Fruit fly (Drosophila melanogaster) whole organism, embryonic: ENCODE measurements around the gene Bcs1.

Experiments used
- B-H2 ChIP-seq: fragments of 200-800 bp; sonication (Bioruptor generic); optimal IDR thresholded peaks from 2 replicates; lab custom pipeline; 2018; ENCODE audit warnings: missing biosample characterization, mild to moderate bottlenecking, missing genetic modification characterization
- BEAF-32 ChIP-seq: fragments of 200-800 bp; sonication (Bioruptor generic); optimal IDR thresholded peaks from 3 replicates; lab custom pipeline; 2017; ENCODE audit warnings: missing biosample characterization, missing genetic modification characterization, mild to moderate bottlenecking, moderate library complexity, missing genetic modification reagents
- CG10147 ChIP-seq: fragments of 200-800 bp; sonication (Bioruptor generic); optimal IDR thresholded peaks from 2 replicates; lab custom pipeline; 2019; ENCODE audit warnings: missing biosample characterization, mild to moderate bottlenecking, missing genetic modification characterization, moderate library complexity
- CG10321 ChIP-seq: fragments of 200-800 bp; sonication (Bioruptor generic); IDR thresholded peaks from 2 replicates; pipeline ENCODE4 v1.3.6; 2022; ENCODE audit warnings: missing biosample characterization, missing genetic modification characterization
- CG13287 ChIP-seq: fragments of 200-800 bp; sonication (Bioruptor generic); IDR thresholded peaks from 2 replicates; pipeline ENCODE4 v1.3.6; 2022; ENCODE audit warnings: missing biosample characterization, missing genetic modification characterization; ENCODE audit not compliant: partially characterized antibody
- CG13894 ChIP-seq: fragments of 200-800 bp; sonication (Bioruptor generic); optimal IDR thresholded peaks from 3 replicates; lab custom pipeline; 2018; ENCODE audit warnings: missing biosample characterization, mild to moderate bottlenecking, missing genetic modification characterization, moderate library complexity
- CG14014 ChIP-seq: fragments of 200-800 bp; sonication (Bioruptor generic); IDR thresholded peaks from 2 replicates; pipeline ENCODE4 v1.3.6; 2022; ENCODE audit warnings: missing biosample characterization, missing genetic modification characterization
- CG15696 ChIP-seq: fragments of 200-800 bp; sonication (Bioruptor generic); optimal IDR thresholded peaks from 2 replicates; lab custom pipeline; 2019; ENCODE audit warnings: missing biosample characterization, mild to moderate bottlenecking, missing genetic modification characterization, moderate library complexity
- CG1603 ChIP-seq: fragments of 200-800 bp; sonication (Bioruptor generic); optimal IDR thresholded peaks from 2 replicates; lab custom pipeline; 2019; ENCODE audit warnings: missing biosample characterization, mild to moderate bottlenecking, missing genetic modification characterization, moderate library complexity
- CG18764 ChIP-seq: fragments of 200-800 bp; sonication (Bioruptor generic); optimal IDR thresholded peaks from 3 replicates; lab custom pipeline; 2016; ENCODE audit warnings: missing biosample characterization, missing genetic modification characterization
- CG2120 ChIP-seq: fragments of 200-800 bp; sonication (Bioruptor generic); optimal IDR thresholded peaks from 3 replicates; lab custom pipeline; 2016; ENCODE audit warnings: missing biosample characterization, missing genetic modification characterization
- CG34224 ChIP-seq: fragments of 200-800 bp; sonication (Bioruptor generic); IDR thresholded peaks from 3 replicates; pipeline ENCODE4 v1.3.6; 2022; ENCODE audit warnings: missing biosample characterization, missing genetic modification characterization; ENCODE audit not compliant: partially characterized antibody
- CG34376 ChIP-seq: fragments of 200-800 bp; sonication (Bioruptor generic); optimal IDR thresholded peaks from 2 replicates; lab custom pipeline; 2018; ENCODE audit warnings: missing biosample characterization, mild to moderate bottlenecking, missing genetic modification characterization
- CG6175 ChIP-seq: fragments of 200-800 bp; sonication (Bioruptor generic); IDR thresholded peaks from 3 replicates; pipeline ENCODE4 v1.3.6; 2022; ENCODE audit warnings: missing biosample characterization, missing genetic modification characterization
- CG6791 ChIP-seq: fragments of 200-800 bp; sonication (Bioruptor generic); IDR thresholded peaks from 3 replicates; pipeline ENCODE4 v1.3.6; 2022; ENCODE audit warnings: missing biosample characterization, missing genetic modification characterization; ENCODE audit not compliant: partially characterized antibody
- CHES-1-like ChIP-seq: fragments of 200-800 bp; sonication (Bioruptor generic); optimal IDR thresholded peaks from 2 replicates; lab custom pipeline; 2016; ENCODE audit warnings: missing biosample characterization, missing genetic modification characterization
- CkIIα-i1 ChIP-seq: fragments of 200-800 bp; sonication (Bioruptor generic); IDR thresholded peaks from 2 replicates; pipeline ENCODE4 v1.3.6; 2022; ENCODE audit warnings: missing biosample characterization, missing genetic modification characterization
- Dbx ChIP-seq: fragments of 200-800 bp; sonication (Bioruptor generic); IDR thresholded peaks from 3 replicates; pipeline ENCODE4 v1.3.6; 2022; ENCODE audit warnings: missing biosample characterization, missing genetic modification characterization
- Dp ChIP-seq: fragments of 200-800 bp; sonication (Bioruptor generic); optimal IDR thresholded peaks from 2 replicates; lab custom pipeline; 2018; ENCODE audit warnings: missing biosample characterization, mild to moderate bottlenecking, missing genetic modification characterization, moderate library complexity
- E2f2 ChIP-seq: fragments of 200-800 bp; sonication (Bioruptor generic); IDR thresholded peaks from 2 replicates; pipeline ENCODE4 v1.3.6; 2022; ENCODE audit warnings: missing biosample characterization, missing genetic modification characterization
- GATAe ChIP-seq: fragments of 200-800 bp; sonication (Bioruptor generic); conservative IDR thresholded peaks from 2 replicates; pipeline ENCODE4 v1.3.6; 2022; ENCODE audit warnings: missing biosample characterization, missing genetic modification characterization
- Hmx ChIP-seq: fragments of 200-800 bp; sonication (Bioruptor generic); optimal IDR thresholded peaks from 2 replicates; lab custom pipeline; 2016; ENCODE audit warnings: missing biosample characterization, missing genetic modification characterization
- Med ChIP-seq: fragments of 200-800 bp; sonication (Bioruptor generic); peaks from one replicate; lab custom pipeline; 2016; ENCODE audit warnings: missing biosample characterization, missing genetic modification characterization, mild to moderate bottlenecking, inconsistent platforms, moderate library complexity
- Meics ChIP-seq: fragments of 200-800 bp; sonication (Bioruptor generic); optimal IDR thresholded peaks from 2 replicates; lab custom pipeline; 2017; ENCODE audit warnings: missing biosample characterization, mild to moderate bottlenecking, missing genetic modification characterization
- Myb ChIP-seq: fragments of 200-800 bp; sonication (Bioruptor generic); optimal IDR thresholded peaks from 2 replicates; lab custom pipeline; 2016; ENCODE audit warnings: missing biosample characterization, missing genetic modification characterization
- Pdp1 ChIP-seq, 2 experiments: fragments of 200-800 bp; sonication (Bioruptor generic); optimal IDR thresholded peaks; 3 replicates each; lab custom pipeline; 2016; ENCODE audit warnings: missing biosample characterization in 2 of 2, missing genetic modification characterization in 2 of 2, mild to moderate bottlenecking in 1 of 2, moderate library complexity in 1 of 2
- Sin3A ChIP-seq: fragments of >200 bp; optimal IDR thresholded peaks from 2 replicates; lab custom pipeline; 2018
- Six4 ChIP-seq: fragments of 200-800 bp; sonication (Bioruptor generic); optimal IDR thresholded peaks from 2 replicates; lab custom pipeline; 2016; ENCODE audit warnings: missing biosample characterization, missing genetic modification characterization
- Ssrp ChIP-seq: fragments of 200-800 bp; sonication (Bioruptor generic); optimal IDR thresholded peaks from 2 replicates; lab custom pipeline; 2018; ENCODE audit warnings: missing biosample characterization, mild to moderate bottlenecking, missing genetic modification characterization, moderate library complexity
- Stat92E ChIP-seq, 3 experiments: fragments of >200 bp in 2 of 3; fragments of 200-800 bp in 1 of 3; sonication (Bioruptor generic) in 1 of 3; optimal IDR thresholded peaks; 2 replicates each; lab custom pipeline; 2017 to 2019; ENCODE audit warnings: missing biosample characterization in 3 of 3, missing genetic modification characterization in 3 of 3, mild to moderate bottlenecking in 1 of 3, moderate library complexity in 1 of 3
- bowl ChIP-seq: fragments of 200-800 bp; sonication (Bioruptor generic); IDR thresholded peaks from 2 replicates; pipeline ENCODE4 v1.3.6; 2022; ENCODE audit warnings: missing biosample characterization, missing genetic modification characterization
- chinmo ChIP-seq: fragments of 200-800 bp; sonication (Bioruptor generic); IDR thresholded peaks from 4 replicates; pipeline ENCODE4 v1.3.6; 2022; ENCODE audit warnings: missing biosample characterization, missing genetic modification characterization; ENCODE audit not compliant: partially characterized antibody
- corto ChIP-seq: fragments of 200-800 bp; sonication (Bioruptor generic); optimal IDR thresholded peaks from 2 replicates; lab custom pipeline; 2016; ENCODE audit warnings: missing biosample characterization, mild to moderate bottlenecking, missing genetic modification characterization, moderate library complexity
- danr ChIP-seq: fragments of 200-800 bp; sonication (Bioruptor generic); IDR thresholded peaks from 2 replicates; pipeline ENCODE4 v1.3.6; 2022; ENCODE audit warnings: missing biosample characterization, missing genetic modification characterization
- esg ChIP-seq: fragments of 200-800 bp; sonication (Bioruptor generic); conservative IDR thresholded peaks from 2 replicates; pipeline ENCODE4 v1.3.6; 2022; ENCODE audit warnings: missing biosample characterization, missing genetic modification characterization
- hb ChIP-seq: fragments of 200-800 bp; sonication (Bioruptor generic); IDR thresholded peaks from 3 replicates; pipeline ENCODE4 v1.3.6; 2022; ENCODE audit warnings: missing biosample characterization, missing genetic modification characterization; ENCODE audit not compliant: partially characterized antibody
- hbn ChIP-seq: fragments of 200-800 bp; sonication (Bioruptor generic); IDR thresholded peaks from 2 replicates; pipeline ENCODE4 v1.3.6; 2022; ENCODE audit warnings: missing biosample characterization, missing genetic modification characterization; ENCODE audit not compliant: partially characterized antibody
- jigr1 ChIP-seq: fragments of 200-800 bp; sonication (Bioruptor generic); IDR thresholded peaks from 3 replicates; pipeline ENCODE4 v1.3.6; 2022; ENCODE audit warnings: missing biosample characterization, missing genetic modification characterization
- lilli ChIP-seq: fragments of 200-800 bp; sonication (Bioruptor generic); optimal IDR thresholded peaks from 3 replicates; lab custom pipeline; 2016; ENCODE audit warnings: missing biosample characterization, missing genetic modification characterization
- nerfin-1 ChIP-seq: fragments of 200-800 bp; sonication (Bioruptor generic); optimal IDR thresholded peaks from 3 replicates; lab custom pipeline; 2019; ENCODE audit warnings: missing biosample characterization, mild to moderate bottlenecking, missing genetic modification characterization, moderate library complexity
- nerfin-2 ChIP-seq: fragments of 200-800 bp; sonication (Bioruptor generic); IDR thresholded peaks from 2 replicates; pipeline ENCODE4 v1.3.6; 2022; ENCODE audit warnings: missing biosample characterization, missing genetic modification characterization; ENCODE audit not compliant: partially characterized antibody
- nmo ChIP-seq: fragments of 200-800 bp; sonication (Bioruptor generic); optimal IDR thresholded peaks from 2 replicates; lab custom pipeline; 2018; ENCODE audit warnings: missing biosample characterization, mild to moderate bottlenecking, missing genetic modification characterization, moderate library complexity
- pan ChIP-seq, 4 experiments: fragments of >200 bp in 3 of 4; fragments of 200-800 bp in 1 of 4; sonication (Bioruptor generic) in 1 of 4; optimal IDR thresholded peaks in 3 of 4; IDR thresholded peaks in 1 of 4; 2 replicates each; pipeline versions ENCODE4 v1.3.6 to Lab custom; 2017 to 2022; ENCODE audit warnings: missing biosample characterization in 2 of 4, missing genetic modification characterization in 2 of 4, mixed read lengths in 1 of 4
- pzg ChIP-seq: fragments of 200-800 bp; sonication (Bioruptor generic); optimal IDR thresholded peaks from 3 replicates; lab custom pipeline; 2018; ENCODE audit warnings: missing biosample characterization, mild to moderate bottlenecking, missing genetic modification characterization, moderate library complexity
- row ChIP-seq: fragments of 200-800 bp; sonication (Bioruptor generic); IDR thresholded peaks from 3 replicates; pipeline ENCODE4 v1.3.6; 2022; ENCODE audit warnings: missing biosample characterization, missing genetic modification characterization
- sima ChIP-seq: fragments of 200-800 bp; sonication (Bioruptor generic); optimal IDR thresholded peaks from 2 replicates; lab custom pipeline; 2016; ENCODE audit warnings: missing biosample characterization, missing genetic modification characterization
- sug ChIP-seq: fragments of 200-800 bp; optimal IDR thresholded peaks from 2 replicates; lab custom pipeline; 2019; ENCODE audit warnings: missing biosample characterization, mild to moderate bottlenecking, missing genetic modification characterization, moderate library complexity
- twi ChIP-seq: fragments of 200-800 bp; optimal IDR thresholded peaks from 2 replicates; lab custom pipeline; 2019; ENCODE audit warnings: missing biosample characterization, mild to moderate bottlenecking, missing genetic modification characterization, moderate library complexity
- unc-4 ChIP-seq: fragments of 200-800 bp; sonication (Bioruptor generic); IDR thresholded peaks from 2 replicates; pipeline ENCODE4 v1.3.6; 2022; ENCODE audit warnings: missing biosample characterization, missing genetic modification characterization; ENCODE audit not compliant: partially characterized antibody

Gene Bcs1

dm6 chr2L:10246785-10247190, 24.3 kb downstream of the Bcs1 start, which contains the start of gene chico (continued):
- TF ChIP-seq CG13287 (GFP tag; lab: Robert Waterston, UW) (peak; percentile 60), twi (tag; lab: Kevin White, UChicago) (peak; percentile 19), CG18764 (GFP tag; lab: Kevin White, UChicago) (no peak), corto (GFP tag; lab: Kevin White, UChicago) (no peak), row (peak; percentile 49; the same call in 1 of the 3 replicates), chinmo (GFP tag; lab: Robert Waterston, UW) (peak; percentile 76; the same call in 2 of the 4 replicates), nerfin-1 (tag; lab: Kevin White, UChicago) (peak; percentile 93), GATAe (GFP tag; lab: Robert Waterston, UW) (no peak), CG6175 (no peak), CG34376 (peak; percentile 63), CG34224 (GFP tag; lab: Robert Waterston, UW) (peak; percentile 56), hb (GFP tag; lab: Robert Waterston, UW) (no peak), CG6791 (peak; percentile 89), Sin3A (peak; percentile 17), E2f2 (GFP tag; lab: Robert Waterston, UW) (peak; percentile 74), unc-4 (peak; percentile 62), Med (GFP tag; lab: Kevin White, UChicago) (peak; percentile 83), esg (GFP tag; lab: Robert Waterston, UW) (no peak), B-H2 (GFP tag; lab: Kevin White, UChicago) (no peak), CG10321 (GFP tag; lab: Robert Waterston, UW) (no peak), Stat92E (GFP tag; optimal IDR thresholded peaks at IDR 0.05; lab: Kevin White, UChicago) (peak in 1 of 3 experiments; percentile 17), sug (tag; lab: Kevin White, UChicago) (peak; percentile 50), CG1603 (tag; lab: Kevin White, UChicago) (peak; percentile 83), lilli (GFP tag; lab: Kevin White, UChicago) (peak; percentile 38), CG2120 (GFP tag; lab: Kevin White, UChicago) (peak; percentile 23), Ssrp (tag; lab: Kevin White, UChicago) (no peak), Meics (GFP tag; lab: Kevin White, UChicago) (no peak), BEAF-32 (peak; percentile 65), danr (GFP tag; lab: Robert Waterston, UW) (no peak), hbn (peak; percentile 52), nerfin-2 (GFP tag; lab: Robert Waterston, UW) (peak; percentile 58; the same call in 1 of the 2 replicates), CG15696 (tag; lab: Kevin White, UChicago) (no peak), pzg (peak; percentile 97), CG13894 (no peak), jigr1 (no peak), Myb (peak; percentile 90), CHES-1-like (GFP tag; lab: Kevin White, UChicago) (peak; percentile 18), pan (optimal IDR thresholded peaks at IDR 0.05; lab: Kevin White, UChicago) (no peak), pan (GFP tag; optimal IDR thresholded peaks at IDR 0.05 in 1 of 2, IDR thresholded peaks at IDR 0.05 in 1 of 2) (no peak), sima (no peak), nmo (GFP tag; lab: Kevin White, UChicago) (peak; percentile 63), CkIIα-i1 (GFP tag; lab: Robert Waterston, UW) (no peak), Six4 (GFP tag; lab: Kevin White, UChicago) (no peak), bowl (GFP tag; lab: Robert Waterston, UW) (no peak), Dbx (GFP tag; lab: Robert Waterston, UW) (peak; percentile 22; the same call in 1 of the 3 replicates), Pdp1 (GFP tag; optimal IDR thresholded peaks at IDR 0.05; lab: Kevin White, UChicago) (peak in 1 of 2 experiments; percentile 72), CG10147 (no peak), CG14014 (no peak), Dp (GFP tag; lab: Kevin White, UChicago) (peak; percentile 73), Hmx (GFP tag; lab: Kevin White, UChicago) (no peak)
